Worm (Caenorhabditis elegans) whole organism, L3 larva: ENCODE results near the gene iglr-2.

Source experiments
- R02D3.7 ChIP-seq: fragments of 150-350 bp; optimal IDR thresholded peaks from 2 replicates; lab custom pipeline; 2014; ENCODE audit warnings: missing biosample characterization, missing genetic modification characterization
- ZK546.5 ChIP-seq: sonication (generic microtip); optimal IDR thresholded peaks from 2 replicates; lab custom pipeline; 2017; ENCODE audit warnings: missing biosample characterization, missing genetic modification characterization
- aly-2 ChIP-seq: fragments of 150-350 bp; optimal IDR thresholded peaks from 2 replicates; lab custom pipeline; 2014; ENCODE audit warnings: missing biosample characterization, missing genetic modification characterization
- ama-1 ChIP-seq: fragments of 150-350 bp; optimal IDR thresholded peaks from 2 replicates; lab custom pipeline; 2018
- ceh-28 ChIP-seq: fragments of 150-350 bp; optimal IDR thresholded peaks from 2 replicates; lab custom pipeline; 2014; ENCODE audit warnings: missing biosample characterization, missing genetic modification reagents, missing genetic modification characterization
- ceh-9 ChIP-seq: sonication (generic microtip); optimal IDR thresholded peaks from 2 replicates; lab custom pipeline; 2018; ENCODE audit warnings: missing biosample characterization, missing genetic modification characterization
- egl-5 ChIP-seq: fragments of 150-350 bp; optimal IDR thresholded peaks from 2 replicates; lab custom pipeline; 2017; ENCODE audit warnings: missing biosample characterization, missing genetic modification reagents, missing genetic modification characterization, inconsistent platforms
- elt-1 ChIP-seq: fragments of 150-350 bp; optimal IDR thresholded peaks from 2 replicates; lab custom pipeline; 2014; ENCODE audit warnings: missing biosample characterization, missing genetic modification characterization
- elt-2 ChIP-seq: sonication (generic microtip); optimal IDR thresholded peaks from 2 replicates; lab custom pipeline; 2016; ENCODE audit warnings: missing genetic modification reagents, mild to moderate bottlenecking, missing genetic modification characterization, missing compliant biosample characterization
- elt-3 ChIP-seq, 3 experiments: fragments of 150-350 bp in 1 of 3; sonication (generic microtip) in 2 of 3; optimal IDR thresholded peaks; 2 replicates in 2 of 3; 4 replicates in 1 of 3; lab custom pipeline; 2014 to 2017; ENCODE audit warnings: missing biosample characterization in 3 of 3, missing genetic modification characterization in 3 of 3
- eor-1 ChIP-seq, 2 experiments: fragments of 150-350 bp; optimal IDR thresholded peaks; 2 replicates each; lab custom pipeline; 2014 to 2018; ENCODE audit warnings: missing biosample characterization in 2 of 2, missing genetic modification characterization in 2 of 2
- fkh-10 ChIP-seq: sonication (generic microtip); optimal IDR thresholded peaks from 2 replicates; lab custom pipeline; 2017; ENCODE audit warnings: missing biosample characterization, missing genetic modification reagents, missing genetic modification characterization
- fkh-2 ChIP-seq: fragments of 150-350 bp; optimal IDR thresholded peaks from 2 replicates; lab custom pipeline; 2014; ENCODE audit warnings: missing biosample characterization, missing genetic modification reagents, missing genetic modification characterization
- fos-1 ChIP-seq: fragments of 150-350 bp; optimal IDR thresholded peaks from 2 replicates; lab custom pipeline; 2014; ENCODE audit warnings: missing biosample characterization, missing genetic modification characterization
- hmg-11 ChIP-seq: sonication (generic microtip); optimal IDR thresholded peaks from 2 replicates; lab custom pipeline; 2016; ENCODE audit warnings: missing genetic modification characterization, missing compliant biosample characterization
- lin-15B ChIP-seq: fragments of 150-350 bp; optimal IDR thresholded peaks from 2 replicates; lab custom pipeline; 2014; ENCODE audit warnings: missing biosample characterization, missing genetic modification characterization
- lin-39 ChIP-seq: fragments of 150-350 bp; optimal IDR thresholded peaks from 2 replicates; lab custom pipeline; 2018; ENCODE audit warnings: missing biosample characterization, missing genetic modification reagents, missing genetic modification characterization
- mdl-1 ChIP-seq: fragments of 150-350 bp; optimal IDR thresholded peaks from 2 replicates; lab custom pipeline; 2014; ENCODE audit warnings: missing biosample characterization, missing genetic modification characterization
- mml-1 ChIP-seq: fragments of 150-350 bp; sonication (generic microtip); optimal IDR thresholded peaks from 3 replicates; lab custom pipeline; 2014; ENCODE audit warnings: missing biosample characterization, missing genetic modification characterization
- nfya-1 ChIP-seq: sonication (generic microtip); optimal IDR thresholded peaks from 2 replicates; lab custom pipeline; 2017; ENCODE audit warnings: missing genetic modification characterization, mild to moderate bottlenecking, missing compliant biosample characterization, antibody characterized with exemption, moderate library complexity; ENCODE audit not compliant: insufficient read depth
- nhr-11 ChIP-seq: fragments of 150-350 bp; optimal IDR thresholded peaks from 2 replicates; lab custom pipeline; 2014; ENCODE audit warnings: missing biosample characterization, missing genetic modification characterization
- nhr-12 ChIP-seq: fragments of 150-350 bp; optimal IDR thresholded peaks from 2 replicates; lab custom pipeline; 2014; ENCODE audit warnings: missing biosample characterization, missing genetic modification characterization
- nhr-237 ChIP-seq: fragments of 150-350 bp; optimal IDR thresholded peaks from 2 replicates; lab custom pipeline; 2014; ENCODE audit warnings: missing biosample characterization, missing genetic modification characterization
- nhr-25 ChIP-seq: sonication (generic microtip); optimal IDR thresholded peaks from 2 replicates; lab custom pipeline; 2017; ENCODE audit warnings: missing biosample characterization, missing genetic modification characterization
- nhr-43 ChIP-seq: sonication (generic microtip); optimal IDR thresholded peaks from 2 replicates; lab custom pipeline; 2016; ENCODE audit warnings: mild to moderate bottlenecking, missing genetic modification characterization, missing compliant biosample characterization; ENCODE audit not compliant: poor library complexity, severe bottlenecking
- nhr-77 ChIP-seq: fragments of 150-350 bp; optimal IDR thresholded peaks from 2 replicates; lab custom pipeline; 2014; ENCODE audit warnings: missing biosample characterization, missing genetic modification characterization
- pha-4 ChIP-seq: fragments of 150-350 bp; optimal IDR thresholded peaks from 2 replicates; lab custom pipeline; 2014; ENCODE audit warnings: missing biosample characterization, missing genetic modification reagents, missing genetic modification characterization
- pqm-1 ChIP-seq: fragments of 150-350 bp; optimal IDR thresholded peaks from 2 replicates; lab custom pipeline; 2017; ENCODE audit warnings: missing biosample characterization, missing genetic modification characterization, inconsistent platforms
- snpc-4 ChIP-seq: fragments of 150-350 bp; optimal IDR thresholded peaks from 2 replicates; lab custom pipeline; 2014; ENCODE audit warnings: missing biosample characterization, missing genetic modification characterization
- tbx-2 ChIP-seq: sonication (generic microtip); optimal IDR thresholded peaks from 2 replicates; lab custom pipeline; 2016; ENCODE audit warnings: mild to moderate bottlenecking, missing genetic modification characterization, missing compliant biosample characterization
- unc-62 ChIP-seq: fragments of 150-350 bp; sonication (generic microtip); optimal IDR thresholded peaks from 4 replicates; lab custom pipeline; 2014; ENCODE audit warnings: missing biosample characterization, missing genetic modification reagents, missing genetic modification characterization
- zag-1 ChIP-seq: fragments of 150-350 bp; optimal IDR thresholded peaks from 2 replicates; lab custom pipeline; 2014; ENCODE audit warnings: missing biosample characterization, missing genetic modification characterization
- ztf-11 ChIP-seq: fragments of 150-350 bp; optimal IDR thresholded peaks from 2 replicates; lab custom pipeline; 2014; ENCODE audit warnings: missing biosample characterization, missing genetic modification characterization
- ztf-4 ChIP-seq: fragments of 150-350 bp; optimal IDR thresholded peaks from 2 replicates; lab custom pipeline; 2014; ENCODE audit warnings: missing biosample characterization, missing genetic modification characterization

Gene iglr-2

DNA sequence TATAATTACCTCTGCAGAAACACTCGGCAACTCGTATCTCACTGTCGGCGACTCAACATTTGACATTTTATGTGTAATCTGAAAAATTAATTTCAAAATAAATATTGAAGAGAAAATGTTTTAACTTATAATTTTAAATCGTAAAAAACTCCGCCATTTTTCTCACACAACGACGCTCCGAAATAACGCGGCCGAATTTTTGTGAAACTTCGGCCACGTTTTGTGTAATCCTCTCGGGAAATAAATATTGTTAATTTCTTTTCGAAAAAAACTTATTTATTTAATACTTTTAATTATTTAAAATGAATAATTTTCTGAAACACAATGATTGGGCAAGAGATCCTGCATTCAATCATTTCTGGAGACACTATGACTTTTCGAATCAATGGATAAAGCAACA lies 23.8 kb downstream of the iglr-2 start, which contains the start of the genes F10E9.7 and F10E9.5 (continued):
- TF ChIP-seq ceh-9 (tag; lab: Kevin White, UChicago) (no peak), ztf-11 (tag; lab: Kevin White, UChicago) (no peak), aly-2 (tag; lab: Kevin White, UChicago) (no peak), mdl-1 (tag; lab: Kevin White, UChicago) (no peak), nhr-43 (tag; lab: Kevin White, UChicago) (peak; percentile 97), nhr-12 (tag; lab: Kevin White, UChicago) (no peak), snpc-4 (tag; lab: Kevin White, UChicago) (peak; percentile 86), elt-1 (peak; percentile 17), lin-15B (tag; lab: Kevin White, UChicago) (peak; percentile 97), ama-1 (lab: Kevin White, UChicago) (no peak), R02D3.7 (tag; lab: Kevin White, UChicago) (peak; percentile 55), hmg-11 (tag; lab: Kevin White, UChicago) (peak; percentile 71), ZK546.5 (tag; lab: Kevin White, UChicago) (no peak), nfya-1 (tag; lab: Kevin White, UChicago) (peak; percentile 89), elt-2 (tag; lab: Kevin White, UChicago) (peak; percentile 53), elt-3 (tag; optimal IDR thresholded peaks at IDR 0.05; lab: Kevin White, UChicago) (no peak), nhr-237 (no peak), eor-1 (tag; optimal IDR thresholded peaks at IDR 0.05; lab: Kevin White, UChicago) (peak in 1 of 2 experiments; percentile 49), nhr-25 (tag; lab: Kevin White, UChicago) (peak; percentile 57), egl-5 (peak; percentile 68), tbx-2 (tag; lab: Kevin White, UChicago) (peak; percentile 56), zag-1 (tag; lab: Kevin White, UChicago) (no peak)

ce11 chrIII:8305816-8306215 lies 25.3 kb downstream of the iglr-2 start:
- TF ChIP-seq nhr-12 (tag; lab: Kevin White, UChicago) (no peak), nhr-11 (tag; lab: Kevin White, UChicago) (no peak), ztf-4 (no peak), lin-39 (tag; lab: Kevin White, UChicago) (no peak)

- TF ChIP-seq fkh-2 (tag; lab: Kevin White, UChicago) (no peak), unc-62 (GFP tag; lab: Kevin White, UChicago) (no peak), pqm-1 (tag; lab: Kevin White, UChicago) (no peak)
- TF ChIP-seq, all 47 proteins: peak for 0
These were observed 25.8 kb downstream of the iglr-2 start for ce11 chrIII:8305304-8305703.

DNA sequence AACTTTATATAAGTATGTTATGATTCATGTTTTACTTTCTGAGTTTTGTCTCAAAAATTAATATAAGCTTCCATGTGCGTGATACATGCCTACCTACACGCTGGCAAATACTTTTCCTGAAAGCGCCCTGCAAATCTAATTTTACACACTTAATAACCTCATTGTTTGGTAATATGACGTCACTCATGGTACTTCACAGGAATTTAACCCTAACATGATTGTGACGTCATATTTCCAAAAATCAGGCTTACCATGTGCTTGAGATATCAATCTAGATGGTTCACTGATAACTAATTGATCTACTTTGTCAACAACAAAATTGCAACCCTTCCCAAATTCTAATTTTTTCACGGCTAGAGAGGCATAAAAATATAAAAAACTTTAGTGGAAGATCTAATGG lies 27.7 kb downstream of the iglr-2 start:
- TF ChIP-seq eor-1 (tag; optimal IDR thresholded peaks at IDR 0.05; lab: Kevin White, UChicago) = no peak
- TF ChIP-seq zag-1 (tag; lab: Kevin White, UChicago) = no peak
- no peak for TF ChIP-seq ama-1 (lab: Kevin White, UChicago)
- no peak for TF ChIP-seq ceh-28 (tag; lab: Kevin White, UChicago)
- TF ChIP-seq elt-3 (tag; optimal IDR thresholded peaks at IDR 0.05; lab: Kevin White, UChicago) = no peak
- no peak for TF ChIP-seq fkh-10 (GFP tag; lab: Kevin White, UChicago)
- no peak for TF ChIP-seq nhr-237
- TF ChIP-seq, all 47 proteins: peak for 0

DNA sequence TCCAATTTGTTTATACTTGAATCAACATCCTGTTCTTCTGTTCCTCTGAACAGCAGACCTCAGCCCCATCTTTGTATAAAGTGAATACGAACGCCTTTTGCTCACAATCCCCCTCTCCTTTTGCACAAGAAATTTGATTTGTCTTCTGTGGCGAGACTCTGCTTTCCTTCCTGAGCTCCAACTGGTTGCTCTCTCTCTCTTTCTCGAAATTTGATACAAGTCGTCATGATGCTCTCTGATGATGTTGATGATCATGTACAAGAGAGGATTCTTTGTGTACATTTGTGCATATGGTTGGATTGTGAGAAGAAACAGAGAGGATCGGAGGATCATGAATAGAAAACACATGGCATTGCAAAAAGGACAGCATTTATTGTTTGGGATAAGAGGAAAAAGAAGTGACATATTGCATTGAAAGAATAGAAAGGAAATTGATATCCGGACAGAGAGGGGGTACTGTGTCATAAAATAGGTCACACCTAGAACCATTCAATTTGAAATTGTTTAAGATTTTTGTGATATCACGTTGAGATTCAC lies 30.2 kb downstream of the iglr-2 start:
- TF ChIP-seq ztf-11 (tag; lab: Kevin White, UChicago) = no peak
- TF ChIP-seq lin-15B (tag; lab: Kevin White, UChicago) = no peak
- no peak for TF ChIP-seq nhr-77 (tag; lab: Kevin White, UChicago)
- no peak for TF ChIP-seq hmg-11 (tag; lab: Kevin White, UChicago)
- TF ChIP-seq nhr-237 = no peak
- TF ChIP-seq pha-4 (tag; lab: Kevin White, UChicago) = no peak
- no peak for TF ChIP-seq egl-5
- no peak for TF ChIP-seq tbx-2 (tag; lab: Kevin White, UChicago)
- TF ChIP-seq aly-2 (tag; lab: Kevin White, UChicago) = no peak
- TF ChIP-seq mml-1 (tag; lab: Kevin White, UChicago) = no peak
- TF ChIP-seq mdl-1 (tag; lab: Kevin White, UChicago) = no peak
- TF ChIP-seq fos-1 = no peak
- TF ChIP-seq ceh-28 (tag; lab: Kevin White, UChicago) = no peak
- TF ChIP-seq eor-1 (tag; optimal IDR thresholded peaks at IDR 0.05; lab: Kevin White, UChicago) = no peak
- TF ChIP-seq nfya-1 (tag; lab: Kevin White, UChicago) = no peak
- TF ChIP-seq fkh-10 (GFP tag; lab: Kevin White, UChicago) = no peak
